Fruit fly (Drosophila melanogaster): ENCODE data around the gene ImpE2.

DNA sequence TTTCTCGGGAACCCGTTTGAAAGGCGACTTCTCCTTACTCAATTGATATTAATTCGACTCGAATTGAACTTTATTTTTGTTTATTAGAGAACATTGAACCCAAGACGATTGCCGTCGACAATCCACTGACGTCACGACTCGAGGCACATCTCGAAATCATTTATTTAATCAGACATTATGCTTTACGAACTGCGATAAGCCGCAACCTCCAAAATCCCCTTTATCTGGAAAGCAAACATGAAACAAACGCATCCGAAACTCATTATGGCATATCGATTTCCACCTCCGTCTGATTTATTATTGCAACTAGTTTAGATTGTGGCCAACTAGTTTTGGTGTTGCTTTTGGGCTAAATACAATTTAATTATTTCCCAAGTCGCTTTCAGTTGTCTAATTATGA lies 34.6 kb upstream of the ImpE2 start:
- TF ChIP-seq ind (GFP tag; optimal IDR thresholded peaks at IDR 0.05) (no peak), CG2120 (GFP tag; optimal IDR thresholded peaks at IDR 0.05) (no peak), NK7.1 (GFP tag; optimal IDR thresholded peaks at IDR 0.05) (no peak), rib (GFP tag; IDR thresholded peaks at IDR 0.05) (no peak), CG12071 (GFP tag; optimal IDR thresholded peaks at IDR 0.05) (no peak), slp2 (GFP tag; optimal IDR thresholded peaks at IDR 0.05) (no peak), repo (GFP tag; optimal IDR thresholded peaks at IDR 0.05) (no peak), HmgZ (tag; optimal IDR thresholded peaks at IDR 0.05) (no peak), CG7963 (GFP tag; IDR thresholded peaks at IDR 0.05; ENCODE audit: partially characterized antibody) (no peak), CrebB (tag; optimal IDR thresholded peaks at IDR 0.05) (no peak), schlank (tag; optimal IDR thresholded peaks at IDR 0.05) (no peak)

Data from whole organism, embryonic.